Fruit fly (Drosophila melanogaster): ENCODE results near the gene Snoo.
A peak's percentile ranks its signal among the peaks of the same experiment; 100 is the strongest.

Snoo gene

dm6 chr2L:7964611-7965010 lies 19.4 kb downstream of the Snoo start (continued):
- TF ChIP-seq CG11504 (tag; optimal IDR thresholded peaks at IDR 0.05) (peak; percentile 90), CG15601 (tag; optimal IDR thresholded peaks at IDR 0.05) (peak; percentile 24), z (GFP tag; IDR thresholded peaks at IDR 0.05) (peak; percentile 49; the same call in 1 of the 3 replicates), Taf1 (GFP tag; IDR thresholded peaks at IDR 0.05) (peak; percentile 29; the same call in 1 of the 2 replicates), CG6791 (GFP tag; IDR thresholded peaks at IDR 0.05; ENCODE audit: partially characterized antibody) (no peak), Rfx (GFP tag; IDR thresholded peaks at IDR 0.05) (peak; percentile 71), ci (GFP tag; IDR thresholded peaks at IDR 0.05) (peak; percentile 93), CG1024 (GFP tag; IDR thresholded peaks at IDR 0.05) (peak; percentile 70; the same call in 1 of the 2 replicates), HLHmδ (GFP tag; optimal IDR thresholded peaks at IDR 0.05) (no peak), CG13287 (GFP tag; IDR thresholded peaks at IDR 0.05; ENCODE audit: partially characterized antibody) (no peak), CG10654 (GFP tag; optimal IDR thresholded peaks at IDR 0.05) (peak; percentile 56), CG17912 (GFP tag; optimal IDR thresholded peaks at IDR 0.05) (no peak), Hand (GFP tag; optimal IDR thresholded peaks at IDR 0.05) (no peak), sqz (GFP tag; optimal IDR thresholded peaks at IDR 0.05) (no peak), rib (GFP tag; IDR thresholded peaks at IDR 0.05) (0 out of 2 replicates have a peak, but pooled peaks have one; percentile 25), amos (GFP tag; IDR thresholded peaks at IDR 0.05; ENCODE audit: partially characterized antibody) (no peak), al (GFP tag; IDR thresholded peaks at IDR 0.05) (peak; percentile 36; the same call in 1 of the 2 replicates), CG31441 (GFP tag; IDR thresholded peaks at IDR 0.05) (peak; percentile 70), klu (GFP tag; IDR thresholded peaks at IDR 0.05) (no peak), CG2199 (GFP tag; IDR thresholded peaks at IDR 0.05) (no peak), bcd (GFP tag; optimal IDR thresholded peaks at IDR 0.05) (peak; percentile 64), CG12155 (GFP tag; optimal IDR thresholded peaks at IDR 0.05) (peak; percentile 41), bowl (GFP tag; IDR thresholded peaks at IDR 0.05) (peak; percentile 74; the same call in 1 of the 2 replicates), kah (GFP tag; optimal IDR thresholded peaks at IDR 0.05) (peak; percentile 38), Hr51 (GFP tag; optimal IDR thresholded peaks at IDR 0.05) (peak; percentile 11 to 86), CG11085 (GFP tag; IDR thresholded peaks at IDR 0.05) (peak; percentile 48; the same call in 1 of the 2 replicates), CG10321 (GFP tag; IDR thresholded peaks at IDR 0.05) (peak; percentile 43; the same call in 1 of the 2 replicates), CG32772 (GFP tag; IDR thresholded peaks at IDR 0.05) (peak; percentile 77), hb (GFP tag; IDR thresholded peaks at IDR 0.05; ENCODE audit: partially characterized antibody) (no peak), CG17328 (GFP tag; IDR thresholded peaks at IDR 0.05) (peak; percentile 82), CG2202 (tag; optimal IDR thresholded peaks at IDR 0.05) (peak; percentile 40), CG4282 (GFP tag; optimal IDR thresholded peaks at IDR 0.05) (no peak), Stat92E (GFP tag; optimal IDR thresholded peaks at IDR 0.05) (no peak), CG13296 (GFP tag; optimal IDR thresholded peaks at IDR 0.05) (peak; percentile 42), lmd (GFP tag; IDR thresholded peaks at IDR 0.05) (peak; percentile 78), chinmo (GFP tag; IDR thresholded peaks at IDR 0.05; ENCODE audit: partially characterized antibody) (no peak), Nf-YB (GFP tag; optimal IDR thresholded peaks at IDR 0.05) (peak; percentile 18), CG1233 (GFP tag; optimal IDR thresholded peaks at IDR 0.05) (no peak), dm (GFP tag; optimal IDR thresholded peaks at IDR 0.05) (peak; percentile 37), CG7372 (GFP tag; IDR thresholded peaks at IDR 0.05) (peak; percentile 59), sc (optimal IDR thresholded peaks at IDR 0.05) (no peak), sc (GFP tag; optimal IDR thresholded peaks at IDR 0.05) (peak; percentile 51), hkb (optimal IDR thresholded peaks at IDR 0.05) (no peak), hkb (GFP tag; IDR thresholded peaks at IDR 0.05) (peak; percentile 90), oc (tag; optimal IDR thresholded peaks at IDR 0.05) (peak; percentile 64), cato (GFP tag; optimal IDR thresholded peaks at IDR 0.05; ENCODE audit: borderline replicate concordance) (peak; percentile 75), sna (GFP tag; IDR thresholded peaks at IDR 0.05; ENCODE audit: partially characterized antibody) (no peak), CG4820 (GFP tag; optimal IDR thresholded peaks at IDR 0.05) (peak; percentile 57), dan (GFP tag; IDR thresholded peaks at IDR 0.05) (no peak), wek (GFP tag; optimal IDR thresholded peaks at IDR 0.05) (peak; percentile 10), her (GFP tag; optimal IDR thresholded peaks at IDR 0.05) (no peak)

Measured in whole organism, embryonic.